Worm (Caenorhabditis elegans) whole organism, young adult: ENCODE data around the gene kbp-2.

ENCODE experiments used
- F55B11.4 ChIP-seq: sonication (generic microtip); optimal IDR thresholded peaks from 2 replicates; lab custom pipeline; 2016; ENCODE audit warnings: missing compliant biosample characterization, missing genetic modification characterization, borderline replicate concordance; ENCODE audit not compliant: insufficient read depth
- pha-4 ChIP-seq: fragments of 150-350 bp; sonication (generic microtip); optimal IDR thresholded peaks from 2 replicates; lab custom pipeline; 2014; ENCODE audit warnings: missing biosample characterization, missing genetic modification reagents, missing genetic modification characterization

DNA sequence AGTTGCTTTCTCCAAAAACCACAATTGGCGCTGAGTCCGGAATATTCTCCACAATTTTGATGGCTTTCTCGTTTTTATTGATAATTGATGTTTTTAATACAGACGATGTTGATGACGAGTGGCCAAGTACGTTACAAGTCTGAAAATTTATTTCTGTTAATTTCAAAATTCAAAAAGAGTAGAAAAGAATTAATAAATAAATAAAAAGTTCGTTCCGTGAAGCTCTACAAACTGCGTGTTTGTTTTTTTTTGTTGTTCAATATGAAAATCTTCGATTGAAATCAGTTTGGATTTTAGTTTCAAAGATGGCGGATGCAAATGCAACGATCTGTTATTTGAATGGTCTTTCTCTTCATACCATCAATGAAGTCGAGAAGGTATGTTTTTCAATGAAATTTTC, 7.3 kb upstream of the kbp-2 start, which contains the start of gene F26F4.2:
- no peak for TF ChIP-seq pha-4 (tag; lab: Kevin White, UChicago)
- no peak for TF ChIP-seq F55B11.4
